Fruit fly (Drosophila melanogaster): Measurements from ENCODE around the gene DIP-epsilon.

DIP-epsilon gene

dm6 chr2L:6455032-6455954 lies 44.2 kb upstream of the DIP-epsilon start, which contains the start of gene retm (continued):
- TF ChIP-seq Atf6 (GFP tag; IDR thresholded peaks at IDR 0.05) (no peak), NC2β (GFP tag; optimal IDR thresholded peaks at IDR 0.05) (no peak), E2f2 (GFP tag; IDR thresholded peaks at IDR 0.05) (no peak), Hr3 (GFP tag; optimal IDR thresholded peaks at IDR 0.05) (no peak), onecut (GFP tag; IDR thresholded peaks at IDR 0.05) (peak; percentile 31), chinmo (GFP tag; IDR thresholded peaks at IDR 0.05; ENCODE audit: partially characterized antibody) (peak; percentile 96), HmgZ (tag; optimal IDR thresholded peaks at IDR 0.05) (no peak), sd (tag; optimal IDR thresholded peaks at IDR 0.05) (peak; percentile 71), CG14014 (GFP tag; IDR thresholded peaks at IDR 0.05) (no peak; the same call in 1 of the 2 replicates), tna (GFP tag; IDR thresholded peaks at IDR 0.05; ENCODE audit: partially characterized antibody) (no peak), CG31388 (GFP tag; optimal IDR thresholded peaks at IDR 0.05) (no peak), CG2120 (GFP tag; optimal IDR thresholded peaks at IDR 0.05) (no peak), CG6683 (GFP tag; optimal IDR thresholded peaks at IDR 0.05) (no peak), Ada2b (GFP tag; IDR thresholded peaks at IDR 0.05) (no peak), CG8281 (tag; optimal IDR thresholded peaks at IDR 0.05) (no peak), CG3847 (GFP tag; IDR thresholded peaks at IDR 0.05) (no peak), Camta (GFP tag; optimal IDR thresholded peaks at IDR 0.05) (no peak), CHES-1-like (GFP tag; optimal IDR thresholded peaks at IDR 0.05) (no peak), CTCF (GFP tag; optimal IDR thresholded peaks at IDR 0.05) (no peak), Blimp-1 (GFP tag; optimal IDR thresholded peaks at IDR 0.05) (no peak), CkIIα-i1 (GFP tag; IDR thresholded peaks at IDR 0.05) (no peak), vfl (GFP tag; optimal IDR thresholded peaks at IDR 0.05) (no peak), CG17568 (GFP tag; optimal IDR thresholded peaks at IDR 0.05) (peak; percentile 39), az2 (GFP tag; optimal IDR thresholded peaks at IDR 0.05) (no peak), CG42726 (GFP tag; IDR thresholded peaks at IDR 0.05; ENCODE audit: partially characterized antibody) (no peak), CG10959 (GFP tag; IDR thresholded peaks at IDR 0.05) (no peak), ind (GFP tag; optimal IDR thresholded peaks at IDR 0.05) (no peak), Adf1 (GFP tag; IDR thresholded peaks at IDR 0.05) (no peak; the same call in 1 of the 2 replicates), grn (GFP tag; optimal IDR thresholded peaks at IDR 0.05) (no peak), Meics (GFP tag; optimal IDR thresholded peaks at IDR 0.05) (no peak), slp2 (GFP tag; optimal IDR thresholded peaks at IDR 0.05) (no peak), bowl (GFP tag; IDR thresholded peaks at IDR 0.05) (no peak), CG14050 (GFP tag; IDR thresholded peaks at IDR 0.05) (no peak), Gug (GFP tag; IDR thresholded peaks at IDR 0.05) (no peak), Ets97D (GFP tag; optimal IDR thresholded peaks at IDR 0.05) (no peak), Hr78 (GFP tag; optimal IDR thresholded peaks at IDR 0.05) (no peak), CG14860 (GFP tag; IDR thresholded peaks at IDR 0.05; ENCODE audit: partially characterized antibody) (no peak), Fer3 (tag; optimal IDR thresholded peaks at IDR 0.05) (no peak), CG10462 (GFP tag; optimal IDR thresholded peaks at IDR 0.05) (no peak), CG17359 (tag; optimal IDR thresholded peaks at IDR 0.05) (no peak), CG5953 (GFP tag; IDR thresholded peaks at IDR 0.05) (no peak), Nf-YA (GFP tag; IDR thresholded peaks at IDR 0.05) (no peak), MESR4 (GFP tag; optimal IDR thresholded peaks at IDR 0.05) (peak; percentile 57), lab (GFP tag; optimal IDR thresholded peaks at IDR 0.05) (peak; percentile 54), bbx (GFP tag; IDR thresholded peaks at IDR 0.05; ENCODE audit: partially characterized antibody) (peak; percentile 39; the same call in 1 of the 2 replicates), Hr39 (optimal IDR thresholded peaks at IDR 0.05) (no peak), CG12299 (tag; optimal IDR thresholded peaks at IDR 0.05) (peak; percentile 42), CG16779 (GFP tag; IDR thresholded peaks at IDR 0.05) (no peak), Awh (GFP tag; IDR thresholded peaks at IDR 0.05) (no peak), Optix (GFP tag; IDR thresholded peaks at IDR 0.05) (no peak)
